Worm (Caenorhabditis elegans) whole organism, late embryonic: Measurements from ENCODE around the gene csn-4.

Experiments used
- C08G9.2 ChIP-seq: sonication (generic microtip); optimal IDR thresholded peaks from 2 replicates; lab custom pipeline; 2016; ENCODE audit warnings: mild to moderate bottlenecking, missing genetic modification characterization, moderate library complexity, missing compliant biosample characterization
- C38D4.7 ChIP-seq: fragments of 200-800 bp; sonication (Bioruptor generic); optimal IDR thresholded peaks from 2 replicates; lab custom pipeline; 2018; ENCODE audit warnings: mild to moderate bottlenecking, missing genetic modification characterization, moderate library complexity, missing compliant biosample characterization
- F13H6.1 ChIP-seq: sonication (generic microtip); optimal IDR thresholded peaks from 2 replicates; lab custom pipeline; 2016; ENCODE audit warnings: missing genetic modification characterization, missing compliant biosample characterization
- K09A11.1 ChIP-seq: sonication (generic microtip); optimal IDR thresholded peaks from 2 replicates; lab custom pipeline; 2017; ENCODE audit warnings: antibody characterized with exemption, mild to moderate bottlenecking, missing genetic modification characterization, missing compliant biosample characterization; ENCODE audit not compliant: insufficient read depth
- T23F11.4 ChIP-seq: fragments of 200-800 bp; sonication (Bioruptor generic); optimal IDR thresholded peaks from 2 replicates; lab custom pipeline; 2018; ENCODE audit warnings: mild to moderate bottlenecking, missing genetic modification characterization, missing compliant biosample characterization
- ahr-1 ChIP-seq: sonication (generic microtip); optimal IDR thresholded peaks from 2 replicates; lab custom pipeline; 2016; ENCODE audit warnings: missing genetic modification characterization, missing compliant biosample characterization
- ama-1 ChIP-seq: fragments of 150-350 bp; optimal IDR thresholded peaks from 2 replicates; lab custom pipeline; 2014
- ceh-14 ChIP-seq: sonication (generic microtip); optimal IDR thresholded peaks from 2 replicates; lab custom pipeline; 2016; ENCODE audit warnings: missing genotype, missing genetic modification characterization, missing compliant biosample characterization
- ceh-18 ChIP-seq: sonication (generic microtip); optimal IDR thresholded peaks from 2 replicates; lab custom pipeline; 2016; ENCODE audit warnings: missing genetic modification characterization, missing compliant biosample characterization
- ceh-19 ChIP-seq: fragments of 200-800 bp; sonication (Bioruptor generic); optimal IDR thresholded peaks from 2 replicates; lab custom pipeline; 2018; ENCODE audit warnings: mild to moderate bottlenecking, missing genetic modification characterization, missing compliant biosample characterization
- ceh-2 ChIP-seq: sonication (generic microtip); optimal IDR thresholded peaks from 2 replicates; lab custom pipeline; 2016; ENCODE audit warnings: missing genotype, missing genetic modification characterization, missing compliant biosample characterization
- ceh-24 ChIP-seq: sonication (generic microtip); optimal IDR thresholded peaks from 2 replicates; lab custom pipeline; 2016; ENCODE audit warnings: mild to moderate bottlenecking, missing genetic modification characterization, missing compliant biosample characterization
- ceh-30 ChIP-seq: fragments of 150-350 bp; optimal IDR thresholded peaks from 2 replicates; lab custom pipeline; 2014; ENCODE audit warnings: missing biosample characterization, missing genetic modification characterization
- ceh-31 ChIP-seq: sonication (generic microtip); optimal IDR thresholded peaks from 2 replicates; lab custom pipeline; 2016; ENCODE audit warnings: missing genetic modification characterization, missing compliant biosample characterization
- ceh-34 ChIP-seq: sonication (generic microtip); optimal IDR thresholded peaks from 2 replicates; lab custom pipeline; 2016; ENCODE audit warnings: mild to moderate bottlenecking, missing genetic modification characterization, missing compliant biosample characterization
- ceh-9 ChIP-seq: sonication (generic microtip); optimal IDR thresholded peaks from 2 replicates; lab custom pipeline; 2016; ENCODE audit warnings: mild to moderate bottlenecking, missing genetic modification characterization, inconsistent platforms, missing compliant biosample characterization
- elt-2 ChIP-seq: sonication (generic microtip); optimal IDR thresholded peaks from 2 replicates; lab custom pipeline; 2016; ENCODE audit warnings: missing genetic modification reagents, missing genetic modification characterization, missing compliant biosample characterization
- elt-4 ChIP-seq: sonication (generic microtip); optimal IDR thresholded peaks from 2 replicates; lab custom pipeline; 2016; ENCODE audit warnings: missing genetic modification characterization, missing compliant biosample characterization
- ets-4 ChIP-seq: sonication (generic microtip); optimal IDR thresholded peaks from 2 replicates; lab custom pipeline; 2016; ENCODE audit warnings: missing genetic modification characterization, missing compliant biosample characterization
- eyg-1 ChIP-seq: sonication (generic microtip); optimal IDR thresholded peaks from 2 replicates; lab custom pipeline; 2016; ENCODE audit warnings: missing genotype, missing genetic modification characterization, missing compliant biosample characterization
- fax-1 ChIP-seq: sonication (generic microtip); optimal IDR thresholded peaks from 2 replicates; lab custom pipeline; 2016; ENCODE audit warnings: missing genotype, missing genetic modification characterization, missing compliant biosample characterization
- fkh-10 ChIP-seq: fragments of 150-350 bp; optimal IDR thresholded peaks from 2 replicates; lab custom pipeline; 2014; ENCODE audit warnings: missing biosample characterization, missing genetic modification reagents, missing genetic modification characterization
- fkh-6 ChIP-seq: sonication (generic microtip); optimal IDR thresholded peaks from 2 replicates; lab custom pipeline; 2016; ENCODE audit warnings: missing genetic modification characterization, missing compliant biosample characterization
- hlh-13 ChIP-seq: fragments of 200-800 bp; sonication (Bioruptor generic); optimal IDR thresholded peaks from 2 replicates; lab custom pipeline; 2018; ENCODE audit warnings: mild to moderate bottlenecking, missing genetic modification characterization, missing compliant biosample characterization
- hlh-8 ChIP-seq: sonication (generic microtip); optimal IDR thresholded peaks from 2 replicates; lab custom pipeline; 2016; ENCODE audit warnings: missing genotype, missing genetic modification characterization, missing compliant biosample characterization
- lim-6 ChIP-seq: sonication (generic microtip); optimal IDR thresholded peaks from 2 replicates; lab custom pipeline; 2016; ENCODE audit warnings: missing genetic modification characterization, missing compliant biosample characterization
- madf-2 ChIP-seq: sonication (generic microtip); optimal IDR thresholded peaks from 2 replicates; lab custom pipeline; 2017; ENCODE audit warnings: missing genetic modification characterization, missing compliant biosample characterization
- nfya-1 ChIP-seq: sonication (generic microtip); optimal IDR thresholded peaks from 2 replicates; lab custom pipeline; 2017; ENCODE audit warnings: missing genetic modification characterization, mild to moderate bottlenecking, missing compliant biosample characterization, antibody characterized with exemption, moderate library complexity
- nhr-232 ChIP-seq: sonication (generic microtip); optimal IDR thresholded peaks from 2 replicates; lab custom pipeline; 2016; ENCODE audit warnings: missing genetic modification characterization, missing compliant biosample characterization
- npax-4 ChIP-seq: sonication (generic microtip); optimal IDR thresholded peaks from 2 replicates; lab custom pipeline; 2016; ENCODE audit warnings: missing genetic modification characterization, missing compliant biosample characterization
- pat-9 ChIP-seq: fragments of 200-800 bp; sonication (Bioruptor generic); optimal IDR thresholded peaks from 2 replicates; lab custom pipeline; 2018; ENCODE audit warnings: mild to moderate bottlenecking, missing genetic modification characterization, moderate library complexity, missing compliant biosample characterization
- pqm-1 ChIP-seq: sonication (generic microtip); optimal IDR thresholded peaks from 2 replicates; lab custom pipeline; 2016; ENCODE audit warnings: missing genetic modification characterization, missing compliant biosample characterization
- pros-1 ChIP-seq: fragments of 150-350 bp; optimal IDR thresholded peaks from 2 replicates; lab custom pipeline; 2014; ENCODE audit warnings: missing biosample characterization, missing genetic modification reagents, missing genetic modification characterization
- ref-2 ChIP-seq: sonication (generic microtip); optimal IDR thresholded peaks from 2 replicates; lab custom pipeline; 2016; ENCODE audit warnings: missing genetic modification characterization, missing compliant biosample characterization
- rnt-1 ChIP-seq: sonication (generic microtip); optimal IDR thresholded peaks from 2 replicates; lab custom pipeline; 2016; ENCODE audit warnings: missing genetic modification characterization, missing compliant biosample characterization
- sdc-2 ChIP-seq: sonication (generic microtip); optimal IDR thresholded peaks from 2 replicates; lab custom pipeline; 2016; ENCODE audit warnings: missing genotype, missing genetic modification characterization, missing compliant biosample characterization
- sox-2 ChIP-seq: fragments of 200-800 bp; sonication (Bioruptor generic); IDR thresholded peaks from 2 replicates; pipeline ENCODE4 v1.3.6; 2022; ENCODE audit warnings: missing genetic modification reagents, missing genetic modification characterization, missing compliant biosample characterization
- tbx-2 ChIP-seq: sonication (generic microtip); optimal IDR thresholded peaks from 2 replicates; lab custom pipeline; 2016; ENCODE audit warnings: missing genetic modification characterization, missing compliant biosample characterization
- unc-42 ChIP-seq: sonication (generic microtip); optimal IDR thresholded peaks from 2 replicates; lab custom pipeline; 2016; ENCODE audit warnings: missing genotype, missing genetic modification characterization, missing compliant biosample characterization
- zip-5 ChIP-seq: sonication (generic microtip); optimal IDR thresholded peaks from 2 replicates; lab custom pipeline; 2016; ENCODE audit warnings: missing genetic modification characterization, missing compliant biosample characterization
- ztf-16 ChIP-seq: sonication (generic microtip); optimal IDR thresholded peaks from 2 replicates; lab custom pipeline; 2017; ENCODE audit warnings: missing genetic modification characterization, missing compliant biosample characterization

csn-4 gene

DNA sequence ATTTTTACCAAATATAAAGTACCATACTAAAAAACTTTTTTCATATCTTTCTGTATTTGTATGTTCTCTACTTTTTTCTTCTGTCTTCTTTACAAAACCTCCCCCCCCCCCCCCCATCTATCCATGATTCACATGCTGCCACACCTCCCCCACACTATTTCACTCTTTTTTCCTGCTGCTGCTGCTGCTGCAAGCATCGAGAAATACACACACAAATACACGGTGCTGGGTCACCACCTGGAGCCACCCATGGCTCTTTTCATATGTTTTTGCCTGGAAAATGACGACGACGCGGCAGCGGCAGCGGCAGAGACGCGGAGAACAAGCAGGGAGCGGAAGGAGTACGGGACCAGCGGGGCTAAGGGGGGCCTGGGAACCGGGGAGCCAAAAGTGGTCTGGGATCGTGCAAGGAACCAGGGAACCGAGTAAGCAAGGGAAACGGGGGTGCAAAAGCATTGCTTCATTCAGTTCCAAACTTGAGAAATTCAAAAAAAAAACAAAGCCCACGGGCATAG lies 18.0 kb downstream of the csn-4 start:
- TF ChIP-seq lim-6 (tag; lab: Kevin White, UChicago) (no peak), madf-2 (tag; lab: Kevin White, UChicago) (no peak), hlh-13 (GFP tag; lab: Kevin White, UChicago) (no peak), ref-2 (tag; lab: Kevin White, UChicago) (no peak), npax-4 (tag; lab: Kevin White, UChicago) (no peak), pqm-1 (tag; lab: Kevin White, UChicago) (no peak), ceh-30 (tag; lab: Kevin White, UChicago) (no peak)

DNA sequence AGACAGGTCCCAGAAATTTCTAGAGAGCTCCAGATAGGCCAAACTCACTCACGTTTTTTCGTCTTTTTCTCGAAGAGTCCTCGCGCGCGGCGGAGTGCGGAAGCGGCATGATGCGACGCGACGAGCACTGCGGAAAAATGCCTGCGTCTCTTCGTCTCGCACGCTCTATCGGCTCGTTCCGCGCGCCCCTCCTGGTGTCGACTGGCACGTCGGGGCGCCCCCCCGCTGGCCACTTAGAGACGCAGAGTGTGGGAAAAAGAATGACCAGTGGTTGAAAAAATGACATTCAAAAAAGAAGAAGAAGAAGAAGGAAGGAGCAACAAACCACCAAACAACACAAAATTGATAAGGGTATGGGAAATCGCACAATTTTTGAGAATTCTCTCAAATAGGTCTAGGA lies 19.4 kb downstream of the csn-4 start, which contains the start of gene znf-782:
Gene znf-782 (minus strand): TSS at position 96 of the 400 bp plus-strand sequence.
- TF ChIP-seq fax-1: no peak
- TF ChIP-seq nhr-232 (tag; lab: Kevin White, UChicago): no peak
- no peak for TF ChIP-seq fkh-10 (GFP tag; lab: Kevin White, UChicago)
- TF ChIP-seq tbx-2 (tag; lab: Kevin White, UChicago): peak; percentile 41
- no peak for TF ChIP-seq ahr-1
- TF ChIP-seq ceh-19: peak; percentile 39
- TF ChIP-seq F13H6.1 (tag; lab: Kevin White, UChicago): peak; percentile 68
- TF ChIP-seq unc-42 (tag; lab: Kevin White, UChicago): peak; percentile 20
- TF ChIP-seq T23F11.4 (GFP tag; lab: Kevin White, UChicago): no peak
- TF ChIP-seq madf-2 (tag; lab: Kevin White, UChicago): no peak
- TF ChIP-seq ceh-2 (tag; lab: Kevin White, UChicago): peak; percentile 35
- TF ChIP-seq ceh-31: peak; percentile 43
- TF ChIP-seq ama-1 (lab: Kevin White, UChicago): no peak
- no peak for TF ChIP-seq ztf-16
- TF ChIP-seq C38D4.7 (GFP tag; lab: Kevin White, UChicago): no peak
- no peak for TF ChIP-seq nfya-1 (tag; lab: Kevin White, UChicago)
- peak; percentile 20 for TF ChIP-seq rnt-1 (tag; lab: Kevin White, UChicago)
- TF ChIP-seq C08G9.2 (tag; lab: Kevin White, UChicago): peak; percentile 50
- peak; percentile 32 for TF ChIP-seq ceh-14 (tag; lab: Kevin White, UChicago)
- TF ChIP-seq ets-4 (tag; lab: Kevin White, UChicago): peak; percentile 51
- TF ChIP-seq ceh-9: no peak
- TF ChIP-seq sdc-2 (tag; lab: Kevin White, UChicago): peak; percentile 2
- TF ChIP-seq ref-2 (tag; lab: Kevin White, UChicago): peak; percentile 44
- TF ChIP-seq ceh-34: peak; percentile 75
- TF ChIP-seq, all 69 proteins: peak for 13

- no peak for TF ChIP-seq fkh-6
- no peak for TF ChIP-seq C38D4.7 (GFP tag; lab: Kevin White, UChicago)
- no peak for TF ChIP-seq ama-1 (lab: Kevin White, UChicago)
- TF ChIP-seq eyg-1: no peak
- no peak for TF ChIP-seq elt-4 (tag; lab: Kevin White, UChicago)
- TF ChIP-seq unc-42 (tag; lab: Kevin White, UChicago): no peak
- TF ChIP-seq ceh-18 (tag; lab: Kevin White, UChicago): no peak
- TF ChIP-seq sdc-2 (tag; lab: Kevin White, UChicago): no peak
- no peak for TF ChIP-seq ref-2 (tag; lab: Kevin White, UChicago)
- no peak for TF ChIP-seq K09A11.1
- no peak for TF ChIP-seq elt-2
- no peak for TF ChIP-seq sox-2 (GFP tag; lab: Robert Waterston, UW)
- TF ChIP-seq zip-5: no peak
- no peak for TF ChIP-seq ceh-24
- no peak for TF ChIP-seq pat-9
- TF ChIP-seq C08G9.2 (tag; lab: Kevin White, UChicago): no peak
- TF ChIP-seq pros-1 (tag; lab: Kevin White, UChicago): no peak
- TF ChIP-seq ceh-2 (tag; lab: Kevin White, UChicago): no peak
- TF ChIP-seq hlh-8: no peak
Observed at ce11 chrIV:1065569-1065968, 21.2 kb downstream of the csn-4 start.
